Fruit fly (Drosophila melanogaster): ENCODE measurements around the gene CG32195.
A peak's percentile ranks its signal among the peaks of the same experiment; 100 is the strongest.

CG32195 gene

dm6 chr3L:18086754-18087685 lies 25.7 kb upstream of the CG32195 start, which contains the start of gene CG34253 (continued):
- TF ChIP-seq cyc (GFP tag; optimal IDR thresholded peaks at IDR 0.05), result no peak
- TF ChIP-seq CG10669 (GFP tag; optimal IDR thresholded peaks at IDR 0.05), result no peak
- no peak for TF ChIP-seq Hr39 (GFP tag; optimal IDR thresholded peaks at IDR 0.05)
- no peak for TF ChIP-seq Ets96B (tag; optimal IDR thresholded peaks at IDR 0.05)

DNA sequence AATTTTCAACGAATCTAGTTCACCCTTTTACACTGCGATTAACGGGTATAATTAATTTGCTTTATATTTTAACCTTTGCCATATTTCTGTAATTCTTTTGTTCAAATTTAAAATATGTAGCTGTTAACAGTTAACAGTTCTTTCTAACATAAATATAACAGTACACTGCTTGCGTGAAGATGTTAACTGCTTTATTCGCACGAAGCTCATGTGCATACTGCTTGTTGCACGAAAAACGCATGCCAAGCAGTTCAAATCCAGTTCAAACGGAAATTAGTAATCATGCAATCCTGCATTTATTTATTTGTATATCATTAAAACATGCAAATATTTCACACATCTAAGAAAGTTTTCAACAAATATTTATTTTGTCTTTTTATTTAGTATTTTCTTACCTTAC lies 24.7 kb upstream of the CG32195 start:
- TF ChIP-seq Sox14 (GFP tag; optimal IDR thresholded peaks at IDR 0.05), result peak; percentile 51
- TF ChIP-seq vri (GFP tag; optimal IDR thresholded peaks at IDR 0.05), result no peak
- peak; percentile 39 for TF ChIP-seq Eip78C (GFP tag)
- TF ChIP-seq fkh (GFP tag; optimal IDR thresholded peaks at IDR 0.05), result peak; percentile 67
- no peak for TF ChIP-seq Eip75B (GFP tag; optimal IDR thresholded peaks at IDR 0.05)

DNA sequence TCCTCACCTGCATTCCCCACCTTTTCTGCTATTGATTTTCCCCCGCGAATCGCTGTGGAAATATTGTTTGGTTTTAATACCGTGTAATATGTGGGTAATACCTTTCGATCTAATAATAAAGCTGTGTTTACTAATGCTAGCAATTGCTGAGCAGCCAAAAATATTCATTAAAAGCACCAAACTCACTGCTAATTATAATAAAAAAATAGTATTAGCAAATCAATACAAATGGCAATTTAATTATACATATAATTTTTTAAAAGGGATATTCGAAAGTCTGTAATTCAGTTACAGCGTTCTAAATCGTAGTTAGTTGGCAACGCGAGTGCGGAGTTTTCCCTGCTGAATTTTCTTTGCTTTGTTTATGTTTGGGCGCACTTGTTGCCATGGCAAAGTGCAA lies 18.9 kb upstream of the CG32195 start:
- TF ChIP-seq CG6276 (GFP tag; optimal IDR thresholded peaks at IDR 0.05) (peak; percentile 17), Eip78C (GFP tag) (peak; percentile 66), Hr4 (GFP tag; optimal IDR thresholded peaks at IDR 0.05) (peak; percentile 38), net (GFP tag; optimal IDR thresholded peaks at IDR 0.05) (no peak), CG3919 (GFP tag; optimal IDR thresholded peaks at IDR 0.05) (no peak), topi (GFP tag; optimal IDR thresholded peaks at IDR 0.05) (no peak), Eip93F (GFP tag; optimal IDR thresholded peaks at IDR 0.05) (no peak), CG15336 (GFP tag; IDR thresholded peaks at IDR 0.05) (peak; percentile 33; the same call in 1 of the 2 replicates), eg (GFP tag; IDR thresholded peaks at IDR 0.05) (no peak), CG32006 (GFP tag; optimal IDR thresholded peaks at IDR 0.05) (peak; percentile 67)

dm6 chr3L:18096726-18097125 lies 16.0 kb upstream of the CG32195 start:
- TF ChIP-seq Sox102F (GFP tag; optimal IDR thresholded peaks at IDR 0.05) (no peak), Eip75B (GFP tag; optimal IDR thresholded peaks at IDR 0.05) (peak; percentile 22), fd59A (GFP tag; optimal IDR thresholded peaks at IDR 0.05) (no peak), fkh (GFP tag; optimal IDR thresholded peaks at IDR 0.05) (no peak), acj6 (GFP tag; optimal IDR thresholded peaks at IDR 0.05) (peak; percentile 61), spab (GFP tag; optimal IDR thresholded peaks at IDR 0.05) (no peak), Smox (GFP tag; optimal IDR thresholded peaks at IDR 0.05) (no peak), CG6808 (GFP tag; optimal IDR thresholded peaks at IDR 0.05) (peak; percentile 6), CG1621 (tag; optimal IDR thresholded peaks at IDR 0.05) (no peak), Gug (GFP tag; IDR thresholded peaks at IDR 0.05) (no peak), salr (GFP tag; optimal IDR thresholded peaks at IDR 0.05) (peak in 1 of 2 experiments; percentile 71), CG10631 (GFP tag; optimal IDR thresholded peaks at IDR 0.05) (peak; percentile 62), CG3919 (GFP tag; optimal IDR thresholded peaks at IDR 0.05) (peak; percentile 52), Ets96B (tag; optimal IDR thresholded peaks at IDR 0.05) (peak; percentile 1), fd85E (GFP tag; optimal IDR thresholded peaks at IDR 0.05) (no peak), CG32006 (GFP tag; optimal IDR thresholded peaks at IDR 0.05) (peak; percentile 88), Hr38 (GFP tag; optimal IDR thresholded peaks at IDR 0.05) (no peak), Sox15 (GFP tag; optimal IDR thresholded peaks at IDR 0.05) (no peak), CG15336 (GFP tag; IDR thresholded peaks at IDR 0.05) (peak; percentile 52), Hr4 (GFP tag; optimal IDR thresholded peaks at IDR 0.05) (peak; percentile 51), topi (GFP tag; optimal IDR thresholded peaks at IDR 0.05) (no peak), CG3032 (tag; optimal IDR thresholded peaks at IDR 0.05) (peak; percentile 3), lz (GFP tag; optimal IDR thresholded peaks at IDR 0.05) (no peak), CG6276 (GFP tag; optimal IDR thresholded peaks at IDR 0.05) (peak; percentile 65), CG8119 (GFP tag; IDR thresholded peaks at IDR 0.05) (peak; percentile 70), CG10669 (GFP tag; optimal IDR thresholded peaks at IDR 0.05) (peak; percentile 15), CG6163 (GFP tag; IDR thresholded peaks at IDR 0.05) (0 out of 3 replicates have a peak, but pooled peaks have one; percentile 12), CG8632 (GFP tag; optimal IDR thresholded peaks at IDR 0.05) (no peak), pdm3 (GFP tag; optimal IDR thresholded peaks at IDR 0.05) (peak; percentile 13), Eip93F (GFP tag; optimal IDR thresholded peaks at IDR 0.05) (no peak), Met (GFP tag; optimal IDR thresholded peaks at IDR 0.05) (no peak), net (GFP tag; optimal IDR thresholded peaks at IDR 0.05) (peak; percentile 37), Ets21C (GFP tag; optimal IDR thresholded peaks at IDR 0.05) (no peak), Eip78C (GFP tag) (peak; percentile 76), achi (GFP tag; optimal IDR thresholded peaks at IDR 0.05) (peak; percentile 63), CG4318 (GFP tag; optimal IDR thresholded peaks at IDR 0.05) (peak; percentile 72), eg (GFP tag; IDR thresholded peaks at IDR 0.05) (0 out of 3 replicates have a peak, but pooled peaks have one; percentile 23), CG11762 (GFP tag; optimal IDR thresholded peaks at IDR 0.05; ENCODE audit: insufficient read depth) (no peak)

Measured in whole organism, prepupa.